Fruit fly (Drosophila melanogaster): ENCODE results near the gene meru.

The meru gene

DNA sequence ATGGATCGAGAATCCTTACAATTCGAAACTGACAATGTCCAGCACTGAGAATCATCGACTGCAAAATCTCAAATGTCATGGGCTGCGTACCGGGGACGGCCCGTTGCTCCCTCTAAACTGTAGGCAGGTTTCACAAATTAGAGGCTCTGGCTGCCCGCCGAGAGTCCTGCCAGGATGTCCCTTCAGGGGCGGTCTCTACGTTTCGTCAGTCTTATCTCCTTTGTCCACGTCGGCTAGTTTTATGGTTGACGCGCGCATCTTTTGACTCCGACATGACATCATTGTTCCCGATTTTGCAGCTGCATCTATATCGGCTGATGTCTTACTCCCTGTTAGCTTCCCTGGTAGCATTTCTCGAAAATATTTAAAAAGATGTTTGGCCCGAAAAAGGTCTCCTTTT is 41.7 kb downstream of the meru start:
- TF ChIP-seq CG8478 (optimal IDR thresholded peaks at IDR 0.05) (no peak), Dll (optimal IDR thresholded peaks at IDR 0.05) (no peak), pan (optimal IDR thresholded peaks at IDR 0.05) (no peak), psq (optimal IDR thresholded peaks at IDR 0.05) (no peak), usp (GFP tag; optimal IDR thresholded peaks at IDR 0.05) (no peak), EcR (GFP tag; optimal IDR thresholded peaks at IDR 0.05) (no peak)

DNA sequence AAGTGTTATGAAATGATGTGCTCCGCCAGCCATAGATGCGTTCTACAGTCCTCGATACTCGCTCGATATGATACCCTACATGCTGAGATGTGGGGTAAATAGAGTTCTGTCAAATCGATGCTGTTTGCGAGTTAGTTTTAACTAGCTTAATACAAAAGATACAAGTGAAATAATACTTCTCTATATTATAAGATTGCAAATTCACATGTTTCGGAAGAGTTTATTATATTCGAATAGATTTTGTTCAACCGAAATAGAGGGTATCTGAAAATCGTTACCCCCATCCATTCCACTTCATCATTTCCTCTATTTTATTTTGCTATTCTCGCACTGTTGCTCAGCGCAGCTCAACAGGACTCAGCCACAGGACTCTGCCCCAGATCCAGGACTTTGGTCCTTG is 49.6 kb downstream of the meru start:
- no peak for TF ChIP-seq Dll (optimal IDR thresholded peaks at IDR 0.05)
- no peak for TF ChIP-seq usp (GFP tag; optimal IDR thresholded peaks at IDR 0.05)
- TF ChIP-seq EcR (GFP tag; optimal IDR thresholded peaks at IDR 0.05), result no peak
- no peak for TF ChIP-seq CG8478 (optimal IDR thresholded peaks at IDR 0.05)
- TF ChIP-seq psq (optimal IDR thresholded peaks at IDR 0.05), result no peak
- TF ChIP-seq pan (optimal IDR thresholded peaks at IDR 0.05), result no peak

DNA sequence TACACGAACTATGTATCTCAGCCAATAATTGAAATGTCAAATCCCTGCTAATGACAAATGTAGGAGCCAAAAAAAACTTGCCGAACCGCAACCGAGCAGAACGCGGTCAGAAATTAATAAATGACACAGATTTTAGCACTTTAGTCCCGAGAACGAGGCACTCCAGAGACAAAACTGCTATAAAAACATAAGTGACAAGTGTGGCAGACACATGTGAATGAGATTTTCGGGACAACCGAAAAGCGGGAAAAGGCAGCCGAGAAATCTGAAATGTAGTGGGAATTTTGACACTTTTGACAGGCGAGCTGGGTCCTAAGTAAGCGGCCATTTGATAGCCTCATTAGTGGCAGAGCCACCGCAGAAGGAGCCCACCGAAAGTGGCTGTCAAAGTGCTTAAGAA is 52.8 kb downstream of the meru start:
- TF ChIP-seq EcR (GFP tag; optimal IDR thresholded peaks at IDR 0.05) (no peak), psq (optimal IDR thresholded peaks at IDR 0.05) (no peak), Dll (optimal IDR thresholded peaks at IDR 0.05) (no peak), CG8478 (optimal IDR thresholded peaks at IDR 0.05) (no peak), usp (GFP tag; optimal IDR thresholded peaks at IDR 0.05) (no peak), pan (optimal IDR thresholded peaks at IDR 0.05) (no peak)

Data from whole organism.